Fruit fly (Drosophila melanogaster): ENCODE data around the gene Msp300.

dm6 chr2L:5093772-5094350 is 6.8 kb upstream of the Msp300 start, which contains the start of gene CG5828:
- no peak for TF ChIP-seq CG8478 (optimal IDR thresholded peaks at IDR 0.05)
- TF ChIP-seq CTCF (optimal IDR thresholded peaks at IDR 0.05): no peak

Measured in S2 (cell line).